Worm (Caenorhabditis elegans): ENCODE measurements around the gene unc-130.

- TF ChIP-seq nhr-237 (tag; optimal IDR thresholded peaks at IDR 0.05) (no peak), dmd-4 (tag; optimal IDR thresholded peaks at IDR 0.05) (no peak), blmp-1 (tag; optimal IDR thresholded peaks at IDR 0.05; ENCODE audit: insufficient read depth) (no peak), unc-62 (GFP tag; optimal IDR thresholded peaks at IDR 0.05) (no peak), lin-39 (tag; optimal IDR thresholded peaks at IDR 0.05) (no peak), lin-13 (GFP tag; optimal IDR thresholded peaks at IDR 0.05) (no peak), elt-3 (tag; optimal IDR thresholded peaks at IDR 0.05) (no peak), sma-9 (GFP tag; optimal IDR thresholded peaks at IDR 0.05) (peak; percentile 63), sma-9 (tag; optimal IDR thresholded peaks at IDR 0.05) (no peak)
These were observed 8.5 kb downstream of the unc-130 start, which contains the start of gene C47G2.3 for ce11 chrII:11290109-11290784.

Data from whole organism, L2 larva.